Worm (Caenorhabditis elegans): ENCODE data around the gene hphd-1.

DNA sequence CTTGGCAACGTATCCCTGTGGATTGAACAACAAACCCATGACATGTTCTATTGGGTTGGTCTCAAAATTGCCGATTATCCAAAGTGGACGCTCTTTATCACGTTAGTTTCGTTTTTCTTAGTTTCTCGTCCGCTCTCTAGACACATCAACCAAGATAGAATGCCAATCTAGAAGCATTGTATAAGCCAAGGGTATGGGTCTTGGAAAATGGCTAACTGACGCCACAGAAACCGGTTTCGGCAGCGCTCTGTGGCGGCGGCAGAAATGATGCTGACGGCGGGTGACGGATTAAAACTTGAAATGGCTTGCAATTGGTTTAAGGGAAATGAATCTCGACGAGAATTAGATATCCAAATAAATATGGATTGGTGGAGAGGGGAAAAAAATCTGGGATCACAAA, 30.8 kb downstream of the hphd-1 start:
- no peak for TF ChIP-seq crh-2 (tag; optimal IDR thresholded peaks at IDR 0.05)
- no peak for TF ChIP-seq lin-13 (GFP tag; optimal IDR thresholded peaks at IDR 0.05)
- TF ChIP-seq unc-39 (tag; optimal IDR thresholded peaks at IDR 0.05): no peak
- no peak for TF ChIP-seq unc-62 (GFP tag; optimal IDR thresholded peaks at IDR 0.05)
- peak; percentile 33 for TF ChIP-seq peb-1 (tag; optimal IDR thresholded peaks at IDR 0.05)
- TF ChIP-seq nhr-6 (tag; optimal IDR thresholded peaks at IDR 0.05): no peak
- no peak for TF ChIP-seq ztf-4 (tag; optimal IDR thresholded peaks at IDR 0.05)
- TF ChIP-seq ama-1 (optimal IDR thresholded peaks at IDR 0.05): no peak
- no peak for TF ChIP-seq skn-1 (tag; optimal IDR thresholded peaks at IDR 0.05)
- TF ChIP-seq nhr-11 (tag; optimal IDR thresholded peaks at IDR 0.05): no peak
- TF ChIP-seq lin-39 (tag; optimal IDR thresholded peaks at IDR 0.05): no peak
